Worm (Caenorhabditis elegans) whole organism, early embryonic: ENCODE results near the gene str-109.

Source experiments
- B0310.2 ChIP-seq: sonication (generic microtip); optimal IDR thresholded peaks from 2 replicates; lab custom pipeline; 2016; ENCODE audit warnings: mild to moderate bottlenecking, missing genetic modification characterization, missing compliant biosample characterization
- F13C5.2 ChIP-seq: sonication (generic microtip); optimal IDR thresholded peaks from 2 replicates; lab custom pipeline; 2017; ENCODE audit warnings: mild to moderate bottlenecking, missing genetic modification characterization, inconsistent platforms, missing compliant biosample characterization
- aly-1 ChIP-seq: sonication (generic microtip); optimal IDR thresholded peaks from 2 replicates; lab custom pipeline; 2016; ENCODE audit warnings: missing genetic modification characterization, missing compliant biosample characterization
- ama-1 ChIP-seq: fragments of 150-350 bp; optimal IDR thresholded peaks from 2 replicates; lab custom pipeline; 2014
- ceh-13 ChIP-seq: fragments of 200-800 bp; sonication (Bioruptor generic); optimal IDR thresholded peaks from 2 replicates; lab custom pipeline; 2018; ENCODE audit warnings: mild to moderate bottlenecking, missing genetic modification characterization, missing compliant biosample characterization
- ceh-36 ChIP-seq: sonication (generic microtip); optimal IDR thresholded peaks from 2 replicates; lab custom pipeline; 2016; ENCODE audit warnings: missing genetic modification characterization, inconsistent platforms, missing compliant biosample characterization
- ets-7 ChIP-seq: sonication (generic microtip); optimal IDR thresholded peaks from 2 replicates; lab custom pipeline; 2016; ENCODE audit warnings: missing genotype, missing genetic modification characterization, missing compliant biosample characterization
- flt-1 ChIP-seq: fragments of 200-800 bp; sonication (Bioruptor generic); IDR thresholded peaks from 2 replicates; pipeline ENCODE4 v1.3.6; 2022; ENCODE audit warnings: missing genetic modification characterization, missing compliant biosample characterization
- hmbx-1 ChIP-seq: sonication (generic microtip); optimal IDR thresholded peaks from 2 replicates; lab custom pipeline; 2016; ENCODE audit warnings: mild to moderate bottlenecking, missing genetic modification characterization, missing compliant biosample characterization
- hmg-4 ChIP-seq: fragments of 200-800 bp; sonication (Bioruptor generic); optimal IDR thresholded peaks from 2 replicates; lab custom pipeline; 2018; ENCODE audit warnings: mild to moderate bottlenecking, missing genetic modification characterization, missing compliant biosample characterization
- hnd-1 ChIP-seq: sonication (generic microtip); optimal IDR thresholded peaks from 2 replicates; lab custom pipeline; 2016; ENCODE audit warnings: missing genetic modification characterization, missing compliant biosample characterization
- pes-1 ChIP-seq: fragments of 200-800 bp; sonication (Bioruptor generic); IDR thresholded peaks from 2 replicates; pipeline ENCODE4 v1.3.6; 2022; ENCODE audit warnings: missing genetic modification reagents, missing genetic modification characterization, missing compliant biosample characterization
- scrt-1 ChIP-seq: fragments of 200-800 bp; sonication (Bioruptor generic); IDR thresholded peaks from 2 replicates; pipeline ENCODE4 v1.3.6; 2022; ENCODE audit warnings: missing genetic modification characterization, missing compliant biosample characterization
- sea-1 ChIP-seq: fragments of 200-800 bp; sonication (Bioruptor generic); conservative IDR thresholded peaks from 2 replicates; pipeline ENCODE4 v1.3.6; 2022; ENCODE audit warnings: missing genetic modification characterization, missing compliant biosample characterization
- tbx-11 ChIP-seq: fragments of 200-800 bp; sonication (Bioruptor generic); IDR thresholded peaks from 2 replicates; pipeline ENCODE4 v1.3.6; 2022; ENCODE audit warnings: missing genetic modification characterization, missing compliant biosample characterization
- tbx-37 ChIP-seq: fragments of 200-800 bp; sonication (Bioruptor generic); conservative IDR thresholded peaks from 2 replicates; pipeline ENCODE4 v1.3.6; 2022; ENCODE audit warnings: missing genetic modification reagents, missing genetic modification characterization, missing compliant biosample characterization
- tra-4 ChIP-seq: sonication (generic microtip); optimal IDR thresholded peaks from 2 replicates; lab custom pipeline; 2017; ENCODE audit warnings: missing genetic modification characterization, missing compliant biosample characterization

str-109 gene

DNA sequence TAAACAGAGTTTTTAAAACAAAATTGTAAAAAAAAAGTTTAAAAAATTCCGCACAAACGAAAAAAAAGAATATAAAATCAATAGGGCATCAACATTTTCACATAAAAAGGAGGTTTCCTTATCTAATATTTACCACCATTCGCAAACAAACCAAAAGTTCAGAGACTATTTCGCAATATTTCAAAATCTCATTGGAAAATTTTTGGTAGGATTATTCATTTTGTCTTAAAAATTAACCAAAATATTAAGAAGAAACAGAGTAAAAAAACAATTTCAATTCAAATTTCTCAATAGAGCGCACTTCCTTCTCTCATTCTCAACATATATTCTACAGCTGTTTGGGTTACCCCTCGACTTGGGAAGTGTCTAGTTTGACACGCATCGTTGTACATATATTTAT lies 1.9 kb downstream of the str-109 start:
- TF ChIP-seq ets-7 (tag; lab: Kevin White, UChicago) (no peak), F13C5.2 (no peak), tbx-37 (GFP tag; lab: Robert Waterston, UW) (no peak), scrt-1 (GFP tag; lab: Robert Waterston, UW) (no peak), ama-1 (lab: Kevin White, UChicago) (no peak), hmbx-1 (no peak), aly-1 (no peak), hnd-1 (tag; lab: Kevin White, UChicago) (no peak), B0310.2 (tag; lab: Kevin White, UChicago) (no peak)

DNA sequence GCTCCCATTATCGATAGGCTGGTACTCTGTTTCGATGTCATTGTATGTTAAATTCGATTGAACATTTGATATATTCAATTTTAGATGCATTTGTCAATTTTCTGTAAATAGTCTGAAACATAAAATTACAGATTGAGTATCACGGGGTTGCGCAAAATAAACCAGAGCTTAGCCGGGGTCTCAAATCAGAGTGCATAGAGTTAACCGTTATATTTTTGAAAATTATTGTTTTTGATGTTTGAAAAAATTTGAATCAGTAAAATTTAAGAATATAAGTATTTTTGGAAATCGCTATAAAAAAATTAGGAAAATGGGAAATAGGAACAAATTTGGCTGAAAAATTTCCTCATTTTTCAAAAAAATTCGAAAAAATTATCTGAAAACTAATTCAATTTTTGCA lies 2.4 kb downstream of the str-109 start, which contains the start of gene F10A3.17:
F10A3.17 (minus strand) TSS at position 101 of the 400 bp plus-strand sequence.
- no peak for TF ChIP-seq sea-1
- TF ChIP-seq flt-1: no peak
- no peak for TF ChIP-seq ets-7 (tag; lab: Kevin White, UChicago)
- TF ChIP-seq tbx-37 (GFP tag; lab: Robert Waterston, UW): no peak
- TF ChIP-seq tbx-11 (GFP tag; lab: Robert Waterston, UW): no peak
- TF ChIP-seq tra-4 (tag; lab: Kevin White, UChicago): no peak
- TF ChIP-seq ceh-13 (GFP tag; lab: Kevin White, UChicago): no peak
- no peak for TF ChIP-seq hnd-1 (tag; lab: Kevin White, UChicago)
- TF ChIP-seq F13C5.2: no peak
- no peak for TF ChIP-seq hmbx-1
- TF ChIP-seq ceh-36 (tag; lab: Kevin White, UChicago): no peak
- TF ChIP-seq aly-1: no peak
- no peak for TF ChIP-seq hmg-4
- TF ChIP-seq B0310.2 (tag; lab: Kevin White, UChicago): no peak

DNA sequence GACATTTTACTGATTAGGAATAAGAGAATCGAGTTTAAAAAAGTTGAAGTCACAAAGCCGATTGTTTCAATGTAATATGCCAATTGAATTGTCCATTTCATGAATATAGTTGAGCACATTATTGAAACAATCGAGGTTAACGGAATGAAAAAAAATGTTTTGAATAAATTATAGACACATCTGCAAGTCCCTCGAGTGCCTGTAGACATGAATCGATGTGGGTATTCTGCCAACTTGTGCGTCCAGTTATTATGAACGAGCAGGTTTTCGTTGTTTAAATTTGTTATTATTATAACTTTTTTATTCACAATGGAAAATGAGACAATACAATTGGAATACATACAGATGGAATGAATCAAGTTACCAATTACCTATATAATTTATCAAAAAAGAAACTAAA lies 3.6 kb downstream of the str-109 start, which contains the start of gene str-99:
str-99 (minus strand) TSS at position 101 of the 400 bp plus-strand sequence.
- TF ChIP-seq hnd-1 (tag; lab: Kevin White, UChicago): no peak
- no peak for TF ChIP-seq sea-1
- no peak for TF ChIP-seq ama-1 (lab: Kevin White, UChicago)
- TF ChIP-seq pes-1: no peak
- TF ChIP-seq scrt-1 (GFP tag; lab: Robert Waterston, UW): no peak
- TF ChIP-seq hmbx-1: no peak
- TF ChIP-seq F13C5.2: no peak
- no peak for TF ChIP-seq hmg-4
- no peak for TF ChIP-seq ets-7 (tag; lab: Kevin White, UChicago)
- no peak for TF ChIP-seq tbx-37 (GFP tag; lab: Robert Waterston, UW)

DNA sequence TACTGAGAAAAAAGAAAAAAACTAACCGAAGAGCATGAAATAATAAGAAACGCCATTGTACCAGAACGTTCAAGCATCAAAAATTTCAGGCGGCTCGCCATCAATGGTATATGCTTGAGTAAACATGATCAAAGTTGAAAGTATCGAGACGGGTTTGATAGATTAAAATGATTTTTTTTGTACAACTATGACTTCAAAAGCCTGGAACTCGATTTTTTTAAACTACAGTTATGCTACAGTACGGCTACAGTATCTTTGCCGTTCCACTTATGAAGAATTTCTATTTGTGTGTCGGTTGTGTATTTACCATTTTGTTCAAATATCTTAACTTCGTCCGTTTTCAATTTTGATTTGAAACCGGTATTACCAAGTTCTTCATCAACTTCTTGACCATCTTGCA lies 6.9 kb downstream of the str-109 start, which contains the start of gene str-97:
str-97 (minus strand) TSS at position 101 of the 400 bp plus-strand sequence.
- TF ChIP-seq ama-1 (lab: Kevin White, UChicago): no peak
- TF ChIP-seq flt-1: no peak
- TF ChIP-seq ets-7 (tag; lab: Kevin White, UChicago): no peak

DNA sequence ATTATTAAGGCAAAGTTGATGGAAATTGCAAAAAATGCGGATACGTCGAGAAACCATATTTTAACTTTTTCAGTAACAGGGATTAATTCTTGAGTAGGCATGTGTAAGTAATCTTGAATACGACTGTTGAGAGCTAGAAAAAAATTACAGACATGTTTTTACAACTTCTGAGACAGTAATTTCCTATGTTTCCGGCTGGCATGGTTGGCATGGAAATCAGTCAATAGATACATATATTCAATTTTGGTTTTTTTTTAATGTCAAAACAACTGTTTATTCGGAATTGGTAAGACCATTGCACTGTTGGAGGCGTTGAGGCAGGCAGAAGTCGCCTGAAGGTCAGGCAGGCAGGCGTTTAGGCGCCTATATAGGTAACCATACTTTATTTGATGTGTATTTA lies 8.6 kb downstream of the str-109 start, which contains the start of gene str-254:
str-254 (minus strand) TSS at position 101 of the 400 bp plus-strand sequence.
- TF ChIP-seq tbx-37 (GFP tag; lab: Robert Waterston, UW) (no peak), aly-1 (no peak), ets-7 (tag; lab: Kevin White, UChicago) (no peak), ceh-36 (tag; lab: Kevin White, UChicago) (no peak), tbx-11 (GFP tag; lab: Robert Waterston, UW) (no peak), hmg-4 (no peak), hnd-1 (tag; lab: Kevin White, UChicago) (no peak), sea-1 (no peak), pes-1 (no peak), ceh-13 (GFP tag; lab: Kevin White, UChicago) (no peak), B0310.2 (tag; lab: Kevin White, UChicago) (no peak), scrt-1 (GFP tag; lab: Robert Waterston, UW) (no peak), flt-1 (no peak), hmbx-1 (no peak), ama-1 (lab: Kevin White, UChicago) (no peak), F13C5.2 (no peak), tra-4 (tag; lab: Kevin White, UChicago) (no peak)

DNA sequence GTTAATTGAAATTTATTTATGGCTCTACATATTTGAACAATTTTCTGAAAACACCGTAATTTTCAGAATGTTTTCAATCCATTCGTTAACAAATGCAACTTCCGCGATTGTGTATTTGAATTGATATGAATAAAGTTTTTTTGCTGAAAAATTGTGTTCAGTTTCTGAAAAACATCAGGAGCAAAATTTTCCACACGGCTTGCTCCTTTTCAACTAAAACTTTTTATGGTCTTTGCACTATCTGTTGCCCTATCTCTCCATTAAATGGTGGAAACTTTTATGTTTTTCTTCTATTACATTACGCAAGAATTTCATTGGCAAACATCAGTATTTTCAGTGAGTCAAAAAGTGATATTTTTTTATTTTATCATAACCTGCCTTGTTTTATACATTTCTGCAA lies 13.2 kb downstream of the str-109 start, which contains the start of gene F10A3.4:
F10A3.4 (plus strand) TSS at position 301 of the 400 bp plus-strand sequence.
- TF ChIP-seq hmg-4 (no peak), hmbx-1 (no peak), ceh-36 (tag; lab: Kevin White, UChicago) (no peak)

DNA sequence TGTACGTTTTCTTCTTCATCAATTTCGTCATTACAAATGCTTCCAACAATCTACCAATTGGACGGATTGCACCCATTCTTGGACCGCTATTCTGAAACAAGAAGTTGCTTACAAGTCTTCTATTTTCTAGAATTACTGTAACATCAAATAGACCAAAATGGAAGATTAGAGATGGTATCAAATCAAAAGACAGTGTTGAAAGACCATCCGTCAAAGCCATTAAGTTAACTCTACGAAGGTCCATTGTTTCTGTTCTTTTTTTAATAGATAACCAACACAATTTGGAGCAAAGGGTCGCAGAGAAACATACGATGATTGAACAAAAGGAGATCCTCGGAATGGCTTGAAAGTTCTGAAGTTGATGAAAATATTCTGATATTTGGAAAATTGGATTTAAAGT lies 17.0 kb downstream of the str-109 start:
- no peak for TF ChIP-seq flt-1
- TF ChIP-seq pes-1: no peak
- no peak for TF ChIP-seq ceh-13 (GFP tag; lab: Kevin White, UChicago)
- TF ChIP-seq ama-1 (lab: Kevin White, UChicago): no peak
- no peak for TF ChIP-seq tra-4 (tag; lab: Kevin White, UChicago)
- TF ChIP-seq B0310.2 (tag; lab: Kevin White, UChicago): no peak
- TF ChIP-seq ets-7 (tag; lab: Kevin White, UChicago): no peak
- TF ChIP-seq aly-1: no peak
- TF ChIP-seq hnd-1 (tag; lab: Kevin White, UChicago): no peak
- TF ChIP-seq sea-1: no peak
- no peak for TF ChIP-seq hmg-4
- no peak for TF ChIP-seq tbx-37 (GFP tag; lab: Robert Waterston, UW)
- no peak for TF ChIP-seq tbx-11 (GFP tag; lab: Robert Waterston, UW)

DNA sequence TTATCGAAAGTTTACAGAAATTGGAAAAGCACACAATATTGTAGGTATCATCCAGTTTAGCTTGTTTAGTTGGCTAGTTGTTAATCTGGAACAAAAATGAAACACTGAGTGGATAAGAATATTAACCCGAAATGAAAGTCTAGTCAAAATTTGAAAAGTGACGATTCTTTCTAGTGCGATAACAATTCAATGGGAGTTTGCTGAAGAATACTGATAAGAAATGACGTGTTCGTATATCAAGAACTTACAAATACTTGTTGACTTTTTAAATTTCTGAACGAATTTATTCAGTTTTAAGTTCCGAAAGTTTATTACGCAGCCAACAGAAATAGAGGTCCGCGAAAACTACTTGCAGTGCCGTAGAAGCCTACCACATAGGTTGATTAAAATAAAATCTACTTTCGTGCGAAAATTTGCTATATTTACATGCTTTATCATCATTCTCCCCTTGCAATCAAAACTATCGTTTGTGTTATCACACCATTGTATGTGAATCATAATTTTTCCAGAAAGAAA lies 18.9 kb downstream of the str-109 start, which contains the start of gene fbxa-88:
fbxa-88 (minus strand) TSS at position 51 of the 516 bp plus-strand sequence.
- TF ChIP-seq pes-1 (no peak), tbx-11 (GFP tag; lab: Robert Waterston, UW) (no peak), ets-7 (tag; lab: Kevin White, UChicago) (no peak)
